Fruit fly (Drosophila melanogaster): Measurements from ENCODE around the gene mus304.

dm6 chr3L:18114038-18114926, 4.7 kb downstream of the mus304 start:
- TF ChIP-seq cnc (optimal IDR thresholded peaks at IDR 0.05) (peak; percentile 31 to 85), CG1620 (GFP tag; optimal IDR thresholded peaks at IDR 0.05) (no peak), CG11617 (GFP tag; optimal IDR thresholded peaks at IDR 0.05) (peak; percentile 75), Clk (GFP tag; optimal IDR thresholded peaks at IDR 0.05) (no peak), CG5204 (GFP tag; optimal IDR thresholded peaks at IDR 0.05) (no peak), Hr96 (GFP tag; optimal IDR thresholded peaks at IDR 0.05) (peak; percentile 13), Mnt (GFP tag; optimal IDR thresholded peaks at IDR 0.05) (peak; percentile 49)
